Fruit fly (Drosophila melanogaster): ENCODE data around the gene CG8004.

CG8004 gene

dm6 chr3L:19899308-19899927 lies 28.9 kb downstream of the CG8004 start:
- TF ChIP-seq gfzf (GFP tag; optimal IDR thresholded peaks at IDR 0.05): no peak
- no peak for TF ChIP-seq fd102C (GFP tag; optimal IDR thresholded peaks at IDR 0.05)
- TF ChIP-seq HLHmδ (GFP tag; optimal IDR thresholded peaks at IDR 0.05): no peak
- no peak for TF ChIP-seq CG6791 (GFP tag; IDR thresholded peaks at IDR 0.05; ENCODE audit: partially characterized antibody)
- no peak for TF ChIP-seq Meics (GFP tag; optimal IDR thresholded peaks at IDR 0.05)
- TF ChIP-seq onecut (GFP tag; IDR thresholded peaks at IDR 0.05): no peak
- no peak for TF ChIP-seq az2 (GFP tag; optimal IDR thresholded peaks at IDR 0.05)
- no peak for TF ChIP-seq CG17912 (GFP tag; optimal IDR thresholded peaks at IDR 0.05)
- no peak for TF ChIP-seq bowl (GFP tag; IDR thresholded peaks at IDR 0.05)
- no peak for TF ChIP-seq CG12155 (GFP tag; optimal IDR thresholded peaks at IDR 0.05)
- no peak for TF ChIP-seq CG11398 (GFP tag; optimal IDR thresholded peaks at IDR 0.05)
- no peak for TF ChIP-seq CG1024 (GFP tag; IDR thresholded peaks at IDR 0.05)
- TF ChIP-seq Mes4 (GFP tag; optimal IDR thresholded peaks at IDR 0.05): no peak
- no peak for TF ChIP-seq ERR (GFP tag; optimal IDR thresholded peaks at IDR 0.05)
- peak; percentile 10 for TF ChIP-seq CG1603 (tag; optimal IDR thresholded peaks at IDR 0.05)
- TF ChIP-seq Gug (GFP tag; IDR thresholded peaks at IDR 0.05): no peak
- no peak for TF ChIP-seq pita (GFP tag; optimal IDR thresholded peaks at IDR 0.05)
- no peak for TF ChIP-seq CG10274 (GFP tag; optimal IDR thresholded peaks at IDR 0.05)
- no peak for TF ChIP-seq dan (GFP tag; IDR thresholded peaks at IDR 0.05)
- no peak for TF ChIP-seq Awh (GFP tag; IDR thresholded peaks at IDR 0.05)
- no peak for TF ChIP-seq Sry-β (GFP tag; optimal IDR thresholded peaks at IDR 0.05)
- no peak for TF ChIP-seq ftz-f1 (GFP tag; optimal IDR thresholded peaks at IDR 0.05)
- no peak for TF ChIP-seq CG10366 (GFP tag; IDR thresholded peaks at IDR 0.05)
- TF ChIP-seq CG18599 (GFP tag; optimal IDR thresholded peaks at IDR 0.05): no peak
- no peak for TF ChIP-seq CG42726 (GFP tag; IDR thresholded peaks at IDR 0.05; ENCODE audit: partially characterized antibody)
- TF ChIP-seq Eip74EF (GFP tag; optimal IDR thresholded peaks at IDR 0.05): peak in 1 of 2 experiments; percentile 23
- 0 out of 2 replicates have a peak, but pooled peaks have one; percentile 23 for TF ChIP-seq CG17328 (GFP tag; IDR thresholded peaks at IDR 0.05)
- no peak for TF ChIP-seq NFAT (GFP tag; IDR thresholded peaks at IDR 0.05)
- TF ChIP-seq CG4424 (GFP tag; optimal IDR thresholded peaks at IDR 0.05): peak; percentile 13
- no peak for TF ChIP-seq GATAe (GFP tag; conservative IDR thresholded peaks at IDR 0.05)
- no peak for TF ChIP-seq CG8290 (GFP tag; optimal IDR thresholded peaks at IDR 0.05)
- TF ChIP-seq CG8290 (tag; optimal IDR thresholded peaks at IDR 0.05): peak in 1 of 2 experiments; percentile 42
- TF ChIP-seq CG15479 (GFP tag; optimal IDR thresholded peaks at IDR 0.05): peak; percentile 90
- TF ChIP-seq Xbp1 (GFP tag; optimal IDR thresholded peaks at IDR 0.05): no peak
- TF ChIP-seq lilli (GFP tag; optimal IDR thresholded peaks at IDR 0.05): no peak
- no peak for TF ChIP-seq CG17612 (GFP tag; IDR thresholded peaks at IDR 0.05)
- TF ChIP-seq CG12659 (GFP tag; optimal IDR thresholded peaks at IDR 0.05): no peak
- TF ChIP-seq otp (GFP tag; IDR thresholded peaks at IDR 0.05): no peak
- TF ChIP-seq Atf6 (GFP tag; IDR thresholded peaks at IDR 0.05): no peak
- no peak for TF ChIP-seq shn (GFP tag; optimal IDR thresholded peaks at IDR 0.05)
- TF ChIP-seq Antp (GFP tag; optimal IDR thresholded peaks at IDR 0.05): no peak
- TF ChIP-seq NfI (GFP tag; optimal IDR thresholded peaks at IDR 0.05): no peak
- TF ChIP-seq run (tag; optimal IDR thresholded peaks at IDR 0.05): no peak
- peak; percentile 44 for TF ChIP-seq CG12769 (tag; optimal IDR thresholded peaks at IDR 0.05)
- TF ChIP-seq CG11093 (GFP tag; IDR thresholded peaks at IDR 0.05): no peak
- peak; percentile 81; the same call in 1 of the 2 replicates for TF ChIP-seq CG32767 (GFP tag; IDR thresholded peaks at IDR 0.05)
- TF ChIP-seq CG14441 (GFP tag; IDR thresholded peaks at IDR 0.05): no peak
- no peak for TF ChIP-seq chn (GFP tag; optimal IDR thresholded peaks at IDR 0.05)
- TF ChIP-seq CrebB (tag; optimal IDR thresholded peaks at IDR 0.05): no peak
- TF ChIP-seq odd (GFP tag; optimal IDR thresholded peaks at IDR 0.05): no peak
- TF ChIP-seq slp2 (GFP tag; optimal IDR thresholded peaks at IDR 0.05): no peak
